Worm (Caenorhabditis elegans): ENCODE results near the gene C17F4.7.

ce11 chrII:3206423-3206989 lies 39.3 kb downstream of the C17F4.7 start, which contains the start of the genes ZC239.20 and ZC239.21:
- TF ChIP-seq lin-35 (GFP tag; optimal IDR thresholded peaks at IDR 0.05) (no peak), Y67H2A.10 (GFP tag; conservative IDR thresholded peaks at IDR 0.05) (no peak), B0261.1 (tag; optimal IDR thresholded peaks at IDR 0.05) (no peak), rcor-1 (GFP tag; IDR thresholded peaks at IDR 0.05) (no peak), snpc-4 (GFP tag; optimal IDR thresholded peaks at IDR 0.05) (no peak), snpc-4 (tag; optimal IDR thresholded peaks at IDR 0.05) (no peak)
